Fruit fly (Drosophila melanogaster) whole organism, embryonic: ENCODE data around the gene unc-119.

Experiments
- Atf6 ChIP-seq: fragments of 200-800 bp; sonication (Bioruptor generic); IDR thresholded peaks from 2 replicates; pipeline ENCODE4 v1.3.6; 2022; ENCODE audit warnings: missing biosample characterization, missing genetic modification characterization
- Blimp-1 ChIP-seq: fragments of 200-800 bp; sonication (Bioruptor generic); optimal IDR thresholded peaks from 3 replicates; lab custom pipeline; 2018; ENCODE audit warnings: missing biosample characterization, missing genetic modification characterization, mild to moderate bottlenecking, moderate library complexity, missing genetic modification reagents
- CG10321 ChIP-seq: fragments of 200-800 bp; sonication (Bioruptor generic); IDR thresholded peaks from 2 replicates; pipeline ENCODE4 v1.3.6; 2022; ENCODE audit warnings: missing biosample characterization, missing genetic modification characterization
- CG11504 ChIP-seq: fragments of 200-800 bp; sonication (Bioruptor generic); optimal IDR thresholded peaks from 3 replicates; lab custom pipeline; 2019; ENCODE audit warnings: missing biosample characterization, mild to moderate bottlenecking, missing genetic modification characterization, moderate library complexity
- CG15073 ChIP-seq: fragments of 200-800 bp; sonication (Bioruptor generic); optimal IDR thresholded peaks from 2 replicates; lab custom pipeline; 2016; ENCODE audit warnings: missing biosample characterization, missing genetic modification characterization
- CG2678 ChIP-seq: fragments of 200-800 bp; sonication (Bioruptor generic); optimal IDR thresholded peaks from 3 replicates; lab custom pipeline; 2019; ENCODE audit warnings: missing biosample characterization, mild to moderate bottlenecking, missing genetic modification characterization, moderate library complexity
- CG34422 ChIP-seq: fragments of 200-800 bp; sonication (Bioruptor generic); IDR thresholded peaks from 3 replicates; pipeline ENCODE4 v1.3.6; 2022; ENCODE audit warnings: missing biosample characterization, missing genetic modification characterization
- CG9817 ChIP-seq: fragments of 200-800 bp; sonication (Bioruptor generic); optimal IDR thresholded peaks from 2 replicates; lab custom pipeline; 2018; ENCODE audit warnings: missing biosample characterization, mild to moderate bottlenecking, missing genetic modification characterization, moderate library complexity
- Chrac-16 ChIP-seq: fragments of 200-800 bp; sonication (Bioruptor generic); optimal IDR thresholded peaks from 3 replicates; lab custom pipeline; 2016; ENCODE audit warnings: missing biosample characterization, missing genetic modification characterization
- Ets97D ChIP-seq: fragments of 200-800 bp; sonication (Bioruptor generic); optimal IDR thresholded peaks from 3 replicates; lab custom pipeline; 2016; ENCODE audit warnings: missing biosample characterization, missing genetic modification characterization
- Fer1 ChIP-seq: fragments of 200-800 bp; sonication (Bioruptor generic); optimal IDR thresholded peaks from 2 replicates; lab custom pipeline; 2017; ENCODE audit warnings: missing biosample characterization, mild to moderate bottlenecking, missing genetic modification characterization
- HmgD ChIP-seq: fragments of 200-800 bp; sonication (Bioruptor generic); optimal IDR thresholded peaks from 3 replicates; lab custom pipeline; 2016; ENCODE audit warnings: missing biosample characterization, missing genetic modification characterization
- Hr78 ChIP-seq, 2 experiments: fragments of 200-800 bp in 1 of 2; fragments of >200 bp in 1 of 2; sonication (Bioruptor generic) in 1 of 2; optimal IDR thresholded peaks; 2 replicates each; lab custom pipeline; 2017 to 2019; ENCODE audit warnings: missing biosample characterization in 2 of 2, missing genetic modification characterization in 2 of 2, mild to moderate bottlenecking in 1 of 2, moderate library complexity in 1 of 2
- MESR4 ChIP-seq: fragments of 200-800 bp; sonication (Bioruptor generic); optimal IDR thresholded peaks from 2 replicates; lab custom pipeline; 2018; ENCODE audit warnings: missing biosample characterization, mild to moderate bottlenecking, missing genetic modification characterization, moderate library complexity
- Nf-YB ChIP-seq: fragments of 200-800 bp; sonication (Bioruptor generic); optimal IDR thresholded peaks from 3 replicates; lab custom pipeline; 2019; ENCODE audit warnings: missing biosample characterization, mild to moderate bottlenecking, missing genetic modification characterization, moderate library complexity
- Nf-YC ChIP-seq: fragments of 200-800 bp; optimal IDR thresholded peaks from 3 replicates; lab custom pipeline; 2019; ENCODE audit warnings: missing biosample characterization, mild to moderate bottlenecking, missing genetic modification characterization, moderate library complexity
- Ptx1 ChIP-seq: fragments of 200-800 bp; sonication (Bioruptor generic); IDR thresholded peaks from 2 replicates; pipeline ENCODE4 v1.3.6; 2022; ENCODE audit warnings: missing biosample characterization, missing genetic modification characterization
- Taf1 ChIP-seq: fragments of 200-800 bp; sonication (Bioruptor generic); IDR thresholded peaks from 2 replicates; pipeline ENCODE4 v1.3.6; 2022; ENCODE audit warnings: missing biosample characterization, missing genetic modification characterization
- ase ChIP-seq: fragments of 200-800 bp; sonication (Bioruptor generic); IDR thresholded peaks from 3 replicates; pipeline ENCODE4 v1.3.6; 2022; ENCODE audit warnings: missing biosample characterization, missing genetic modification characterization
- dysf ChIP-seq: fragments of 200-800 bp; sonication (Bioruptor generic); IDR thresholded peaks from 3 replicates; pipeline ENCODE4 v1.3.6; 2022; ENCODE audit warnings: missing biosample characterization, missing genetic modification characterization
- en ChIP-seq: fragments of 200-800 bp; sonication (Bioruptor generic); optimal IDR thresholded peaks from 2 replicates; lab custom pipeline; 2016; ENCODE audit warnings: missing biosample characterization, missing genetic modification characterization
- fd96Cb ChIP-seq: fragments of 200-800 bp; sonication (Bioruptor generic); optimal IDR thresholded peaks from 2 replicates; lab custom pipeline; 2018; ENCODE audit warnings: missing biosample characterization, mild to moderate bottlenecking, missing genetic modification characterization, moderate library complexity
- gem ChIP-seq: fragments of 200-800 bp; sonication (Bioruptor generic); optimal IDR thresholded peaks from 2 replicates; lab custom pipeline; 2019; ENCODE audit warnings: missing biosample characterization, mild to moderate bottlenecking, missing genetic modification characterization, moderate library complexity
- grn ChIP-seq: fragments of 200-800 bp; sonication (Bioruptor generic); optimal IDR thresholded peaks from 3 replicates; lab custom pipeline; 2017; ENCODE audit warnings: missing biosample characterization, missing genetic modification characterization
- gsb-n ChIP-seq: fragments of 200-800 bp; sonication (Bioruptor generic); optimal IDR thresholded peaks from 3 replicates; lab custom pipeline; 2018; ENCODE audit warnings: missing biosample characterization, mild to moderate bottlenecking, missing genetic modification characterization
- h ChIP-seq: fragments of >200 bp; optimal IDR thresholded peaks from 2 replicates; lab custom pipeline; 2017
- hb ChIP-seq: fragments of 200-800 bp; sonication (Bioruptor generic); IDR thresholded peaks from 3 replicates; pipeline ENCODE4 v1.3.6; 2022; ENCODE audit warnings: missing biosample characterization, missing genetic modification characterization; ENCODE audit not compliant: partially characterized antibody
- hth ChIP-seq: fragments of >200 bp; optimal IDR thresholded peaks from 2 replicates; lab custom pipeline; 2017; ENCODE audit warnings: inconsistent platforms
- insv ChIP-seq, 2 experiments: fragments of 200-800 bp; sonication (Bioruptor generic); optimal IDR thresholded peaks; 3 replicates each; lab custom pipeline; 2016 to 2018; ENCODE audit warnings: missing biosample characterization in 2 of 2, missing genetic modification characterization in 2 of 2
- lab ChIP-seq: fragments of 200-800 bp; sonication (Bioruptor generic); optimal IDR thresholded peaks from 3 replicates; lab custom pipeline; 2017; ENCODE audit warnings: missing biosample characterization, missing genetic modification characterization, mild to moderate bottlenecking, moderate library complexity, missing genetic modification reagents
- lov ChIP-seq, 2 experiments: fragments of 200-800 bp in 1 of 2; fragments of >200 bp in 1 of 2; sonication (Bioruptor generic) in 1 of 2; IDR thresholded peaks in 1 of 2; optimal IDR thresholded peaks in 1 of 2; 2 replicates in 1 of 2; 3 replicates in 1 of 2; pipeline versions ENCODE4 v1.3.6 to Lab custom; 2017 to 2022; ENCODE audit warnings: missing biosample characterization in 1 of 2, missing genetic modification characterization in 1 of 2
- pan ChIP-seq, 4 experiments: fragments of >200 bp in 3 of 4; fragments of 200-800 bp in 1 of 4; sonication (Bioruptor generic) in 1 of 4; optimal IDR thresholded peaks in 3 of 4; IDR thresholded peaks in 1 of 4; 2 replicates each; pipeline versions ENCODE4 v1.3.6 to Lab custom; 2017 to 2022; ENCODE audit warnings: missing biosample characterization in 2 of 4, missing genetic modification characterization in 2 of 4, mixed read lengths in 1 of 4
- prd ChIP-seq, 3 experiments: fragments of >200 bp in 2 of 3; fragments of 200-800 bp in 1 of 3; sonication (Bioruptor generic) in 1 of 3; optimal IDR thresholded peaks in 2 of 3; IDR thresholded peaks in 1 of 3; 2 replicates in 2 of 3; 3 replicates in 1 of 3; pipeline versions ENCODE4 v1.3.6 to Lab custom; 2017 to 2022; ENCODE audit warnings: missing biosample characterization in 1 of 3, missing genetic modification characterization in 1 of 3
- slou ChIP-seq: fragments of 200-800 bp; sonication (Bioruptor generic); optimal IDR thresholded peaks from 3 replicates; lab custom pipeline; 2016; ENCODE audit warnings: missing biosample characterization, missing genetic modification characterization
- sob ChIP-seq: fragments of 200-800 bp; sonication (Bioruptor generic); IDR thresholded peaks from 2 replicates; pipeline ENCODE4 v1.3.6; 2022; ENCODE audit warnings: missing biosample characterization, missing genetic modification characterization
- tgo ChIP-seq: fragments of 200-800 bp; sonication (Bioruptor generic); IDR thresholded peaks from 3 replicates; pipeline ENCODE4 v1.3.6; 2022; ENCODE audit warnings: missing biosample characterization, missing genetic modification characterization
- toy ChIP-seq: fragments of 200-800 bp; sonication (Bioruptor generic); IDR thresholded peaks from 2 replicates; pipeline ENCODE4 v1.3.6; 2022; ENCODE audit warnings: missing biosample characterization, missing genetic modification characterization
- usp ChIP-seq: fragments of >200 bp; optimal IDR thresholded peaks from 2 replicates; lab custom pipeline; 2017; ENCODE audit warnings: missing biosample characterization, missing genetic modification characterization
- vnd ChIP-seq: fragments of 200-800 bp; sonication (Bioruptor generic); IDR thresholded peaks from 3 replicates; pipeline ENCODE4 v1.3.6; 2022; ENCODE audit warnings: missing biosample characterization, missing genetic modification characterization; ENCODE audit not compliant: partially characterized antibody
- wor ChIP-seq: fragments of 200-800 bp; sonication (Bioruptor generic); IDR thresholded peaks from 2 replicates; pipeline ENCODE4 v1.3.6; 2022; ENCODE audit warnings: missing biosample characterization, missing genetic modification characterization

The unc-119 gene

dm6 chrX:7255153-7255552 lies 35.9 kb downstream of the unc-119 start (continued):
- TF ChIP-seq CG10321 (GFP tag; lab: Robert Waterston, UW) (no peak), Fer1 (GFP tag; lab: Kevin White, UChicago) (peak; percentile 38), lab (GFP tag; lab: Kevin White, UChicago) (peak; percentile 38), CG11504 (tag; lab: Kevin White, UChicago) (peak; percentile 41), gem (peak; percentile 21), prd (optimal IDR thresholded peaks at IDR 0.05; lab: Kevin White, UChicago) (no peak), prd (GFP tag; IDR thresholded peaks at IDR 0.05; lab: Robert Waterston, UW) (peak; percentile 61; the same call in 2 of the 3 replicates), dysf (GFP tag; lab: Robert Waterston, UW) (0 out of 3 replicates have a peak, but pooled peaks have one; percentile 24), Chrac-16 (GFP tag; lab: Kevin White, UChicago) (no peak), lov (optimal IDR thresholded peaks at IDR 0.05; lab: Kevin White, UChicago) (no peak), lov (GFP tag; IDR thresholded peaks at IDR 0.05; lab: Robert Waterston, UW) (0 out of 3 replicates have a peak, but pooled peaks have one; percentile 13)

- TF ChIP-seq sob = no peak
- TF ChIP-seq slou (GFP tag; lab: Kevin White, UChicago) = no peak
- TF ChIP-seq ase (GFP tag; lab: Robert Waterston, UW) = no peak
- no peak for TF ChIP-seq pan (optimal IDR thresholded peaks at IDR 0.05; lab: Kevin White, UChicago)
- no peak for TF ChIP-seq pan (GFP tag; optimal IDR thresholded peaks at IDR 0.05 in 1 of 2, IDR thresholded peaks at IDR 0.05 in 1 of 2)
- TF ChIP-seq Hr78 (GFP tag; optimal IDR thresholded peaks at IDR 0.05; lab: Kevin White, UChicago) = no peak
- TF ChIP-seq CG15073 (GFP tag; lab: Kevin White, UChicago) = peak; percentile 93
- no peak for TF ChIP-seq CG2678 (tag; lab: Kevin White, UChicago)
- no peak for TF ChIP-seq wor (GFP tag; lab: Robert Waterston, UW)
- TF ChIP-seq usp (GFP tag; lab: Kevin White, UChicago) = no peak
- TF ChIP-seq h (lab: Kevin White, UChicago) = no peak
- TF ChIP-seq insv (GFP tag; optimal IDR thresholded peaks at IDR 0.05; lab: Kevin White, UChicago) = peak; percentile 34 to 88
- no peak for TF ChIP-seq CG9817 (tag; lab: Kevin White, UChicago)
- TF ChIP-seq en (GFP tag; lab: Kevin White, UChicago) = no peak
- TF ChIP-seq CG34422 (GFP tag; lab: Robert Waterston, UW) = no peak
- no peak for TF ChIP-seq toy (GFP tag; lab: Robert Waterston, UW)
- TF ChIP-seq grn (GFP tag; lab: Kevin White, UChicago) = no peak
- peak; percentile 57; the same call in 1 of the 2 replicates for TF ChIP-seq CG10321 (GFP tag; lab: Robert Waterston, UW)
- TF ChIP-seq HmgD (GFP tag; lab: Kevin White, UChicago) = no peak
- peak; percentile 90 for TF ChIP-seq Nf-YB
- TF ChIP-seq Ets97D (GFP tag; lab: Kevin White, UChicago) = no peak
- peak; percentile 80 for TF ChIP-seq Nf-YC
These were observed 38.6 kb downstream of the unc-119 start for dm6 chrX:7252468-7252867.

- TF ChIP-seq vnd = no peak
- TF ChIP-seq MESR4 (GFP tag; lab: Kevin White, UChicago) = no peak
- no peak for TF ChIP-seq Atf6 (GFP tag; lab: Robert Waterston, UW)
- no peak for TF ChIP-seq hb
- TF ChIP-seq gsb-n (tag; lab: Kevin White, UChicago) = no peak
- no peak for TF ChIP-seq Blimp-1
- no peak for TF ChIP-seq Ptx1
- no peak for TF ChIP-seq tgo (GFP tag; lab: Robert Waterston, UW)
- no peak for TF ChIP-seq slou (GFP tag; lab: Kevin White, UChicago)
- no peak for TF ChIP-seq Hr78 (GFP tag; optimal IDR thresholded peaks at IDR 0.05; lab: Kevin White, UChicago)
- no peak for TF ChIP-seq Taf1 (GFP tag; lab: Robert Waterston, UW)
- no peak for TF ChIP-seq hth (lab: Kevin White, UChicago)
- no peak for TF ChIP-seq gem
- TF ChIP-seq fd96Cb (tag; lab: Kevin White, UChicago) = no peak
These were observed 45.0 kb downstream of the unc-119 start for dm6 chrX:7246070-7246469.
